Fruit fly (Drosophila melanogaster) whole organism, embryonic: ENCODE measurements around the gene CG11836.

Experiments used
- CG15479 ChIP-seq: fragments of 200-800 bp; sonication (Bioruptor generic); optimal IDR thresholded peaks from 3 replicates; lab custom pipeline; 2019; ENCODE audit warnings: missing biosample characterization, mild to moderate bottlenecking, missing genetic modification characterization, moderate library complexity
- CG6854 ChIP-seq: fragments of 200-800 bp; sonication (Bioruptor generic); optimal IDR thresholded peaks from 3 replicates; lab custom pipeline; 2017; ENCODE audit warnings: missing biosample characterization, mild to moderate bottlenecking, missing genetic modification characterization
- CG7556 ChIP-seq: fragments of 200-800 bp; sonication (Bioruptor generic); optimal IDR thresholded peaks from 2 replicates; lab custom pipeline; 2017; ENCODE audit warnings: missing biosample characterization, mild to moderate bottlenecking, missing genetic modification characterization
- gcm ChIP-seq: fragments of 200-800 bp; sonication (Bioruptor generic); optimal IDR thresholded peaks from 2 replicates; lab custom pipeline; 2019; ENCODE audit warnings: missing biosample characterization, mild to moderate bottlenecking, missing genetic modification characterization, moderate library complexity
- seq ChIP-seq: fragments of 200-800 bp; sonication (Bioruptor generic); IDR thresholded peaks from 2 replicates; pipeline ENCODE4 v1.3.6; 2022; ENCODE audit warnings: missing biosample characterization, missing genetic modification characterization

dm6 chr3R:25049383-25049741 lies 21.6 kb upstream of the CG11836 start, which contains the start of gene CG11791:
- TF ChIP-seq CG6854 (GFP tag; lab: Kevin White, UChicago) (no peak), seq (GFP tag; lab: Robert Waterston, UW) (no peak), CG7556 (GFP tag; lab: Kevin White, UChicago) (no peak), CG15479 (GFP tag; lab: Kevin White, UChicago) (no peak), gcm (GFP tag; lab: Kevin White, UChicago) (no peak)
